Worm (Caenorhabditis elegans) whole organism, early embryonic: ENCODE results near the gene T22B2.5.

ENCODE experiments used
- B0310.2 ChIP-seq: sonication (generic microtip); optimal IDR thresholded peaks from 2 replicates; lab custom pipeline; 2016; ENCODE audit warnings: mild to moderate bottlenecking, missing genetic modification characterization, missing compliant biosample characterization
- F13C5.2 ChIP-seq: sonication (generic microtip); optimal IDR thresholded peaks from 2 replicates; lab custom pipeline; 2017; ENCODE audit warnings: mild to moderate bottlenecking, missing genetic modification characterization, inconsistent platforms, missing compliant biosample characterization
- aly-1 ChIP-seq: sonication (generic microtip); optimal IDR thresholded peaks from 2 replicates; lab custom pipeline; 2016; ENCODE audit warnings: missing genetic modification characterization, missing compliant biosample characterization
- ama-1 ChIP-seq: fragments of 150-350 bp; optimal IDR thresholded peaks from 2 replicates; lab custom pipeline; 2014
- ceh-13 ChIP-seq: fragments of 200-800 bp; sonication (Bioruptor generic); optimal IDR thresholded peaks from 2 replicates; lab custom pipeline; 2018; ENCODE audit warnings: mild to moderate bottlenecking, missing genetic modification characterization, missing compliant biosample characterization
- ceh-36 ChIP-seq: sonication (generic microtip); optimal IDR thresholded peaks from 2 replicates; lab custom pipeline; 2016; ENCODE audit warnings: missing genetic modification characterization, inconsistent platforms, missing compliant biosample characterization
- flt-1 ChIP-seq: fragments of 200-800 bp; sonication (Bioruptor generic); IDR thresholded peaks from 2 replicates; pipeline ENCODE4 v1.3.6; 2022; ENCODE audit warnings: missing genetic modification characterization, missing compliant biosample characterization
- hmbx-1 ChIP-seq: sonication (generic microtip); optimal IDR thresholded peaks from 2 replicates; lab custom pipeline; 2016; ENCODE audit warnings: mild to moderate bottlenecking, missing genetic modification characterization, missing compliant biosample characterization
- hmg-4 ChIP-seq: fragments of 200-800 bp; sonication (Bioruptor generic); optimal IDR thresholded peaks from 2 replicates; lab custom pipeline; 2018; ENCODE audit warnings: mild to moderate bottlenecking, missing genetic modification characterization, missing compliant biosample characterization
- hnd-1 ChIP-seq: sonication (generic microtip); optimal IDR thresholded peaks from 2 replicates; lab custom pipeline; 2016; ENCODE audit warnings: missing genetic modification characterization, missing compliant biosample characterization
- pes-1 ChIP-seq: fragments of 200-800 bp; sonication (Bioruptor generic); IDR thresholded peaks from 2 replicates; pipeline ENCODE4 v1.3.6; 2022; ENCODE audit warnings: missing genetic modification reagents, missing genetic modification characterization, missing compliant biosample characterization
- scrt-1 ChIP-seq: fragments of 200-800 bp; sonication (Bioruptor generic); IDR thresholded peaks from 2 replicates; pipeline ENCODE4 v1.3.6; 2022; ENCODE audit warnings: missing genetic modification characterization, missing compliant biosample characterization
- sea-1 ChIP-seq: fragments of 200-800 bp; sonication (Bioruptor generic); conservative IDR thresholded peaks from 2 replicates; pipeline ENCODE4 v1.3.6; 2022; ENCODE audit warnings: missing genetic modification characterization, missing compliant biosample characterization
- tbx-11 ChIP-seq: fragments of 200-800 bp; sonication (Bioruptor generic); IDR thresholded peaks from 2 replicates; pipeline ENCODE4 v1.3.6; 2022; ENCODE audit warnings: missing genetic modification characterization, missing compliant biosample characterization
- tbx-37 ChIP-seq: fragments of 200-800 bp; sonication (Bioruptor generic); conservative IDR thresholded peaks from 2 replicates; pipeline ENCODE4 v1.3.6; 2022; ENCODE audit warnings: missing genetic modification reagents, missing genetic modification characterization, missing compliant biosample characterization
- tra-4 ChIP-seq: sonication (generic microtip); optimal IDR thresholded peaks from 2 replicates; lab custom pipeline; 2017; ENCODE audit warnings: missing genetic modification characterization, missing compliant biosample characterization

Gene T22B2.5

DNA sequence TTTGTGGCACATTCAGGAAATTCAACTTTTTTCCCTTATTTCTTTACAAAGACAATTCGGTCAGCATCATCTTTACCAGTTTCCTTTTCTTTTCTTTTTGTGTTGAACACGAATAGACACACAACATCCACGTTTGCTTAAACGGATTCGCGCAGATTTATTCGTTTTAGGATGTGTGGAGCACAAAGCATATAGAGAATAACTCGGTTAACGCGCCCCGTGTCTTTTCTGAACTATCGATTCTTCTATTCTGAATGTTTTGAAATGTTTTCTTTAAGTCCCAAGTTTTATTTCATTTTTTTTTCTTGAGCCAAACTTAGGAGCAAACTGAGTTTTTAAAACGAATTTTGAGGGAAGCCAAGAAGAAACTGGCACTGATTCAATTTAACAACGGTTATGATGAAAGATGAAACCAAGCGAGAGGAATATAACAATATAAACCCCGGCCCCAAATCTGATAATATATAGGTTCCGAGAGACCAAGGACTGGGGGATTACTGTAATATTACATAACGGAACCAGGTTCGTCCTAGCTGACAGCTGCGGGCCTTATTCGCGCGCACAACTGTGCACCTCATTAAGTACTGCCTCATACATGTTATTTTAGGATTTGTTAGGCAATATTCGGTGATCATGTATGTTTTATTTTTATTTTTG lies 39.5 kb downstream of the T22B2.5 start:
- no peak for TF ChIP-seq ceh-36 (tag; lab: Kevin White, UChicago)
- TF ChIP-seq sea-1 (GFP tag; lab: Robert Waterston, UW), result no peak

- no peak for TF ChIP-seq ceh-13 (GFP tag; lab: Kevin White, UChicago)
- TF ChIP-seq pes-1 (GFP tag; lab: Robert Waterston, UW), result no peak
- no peak for TF ChIP-seq hnd-1
These were observed 43.4 kb downstream of the T22B2.5 start for ce11 chrX:3867760-3868159.

DNA sequence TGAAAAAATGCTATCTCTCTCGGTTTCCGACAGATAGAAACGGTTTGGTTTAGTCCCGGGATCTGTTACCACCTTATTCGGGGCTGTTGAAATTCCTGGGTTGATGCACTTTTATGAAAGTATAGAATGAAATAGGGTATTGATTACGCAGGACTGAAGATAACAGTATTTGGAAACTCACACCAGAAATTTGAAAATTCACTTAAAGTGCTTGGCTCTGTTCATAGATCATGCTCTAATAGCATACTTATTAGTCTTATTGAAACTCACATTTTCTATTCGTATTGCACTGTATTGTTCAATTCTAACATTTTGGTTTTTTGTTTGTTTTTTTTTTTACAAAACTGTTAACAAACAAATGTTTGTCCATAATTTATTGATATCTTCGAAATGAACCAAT lies 45.0 kb downstream of the T22B2.5 start:
- TF ChIP-seq flt-1 (GFP tag; lab: Robert Waterston, UW) (no peak), pes-1 (GFP tag; lab: Robert Waterston, UW) (no peak), hmbx-1 (tag; lab: Kevin White, UChicago) (no peak)

ce11 chrX:3861294-3861693 lies 49.9 kb downstream of the T22B2.5 start:
- no peak for TF ChIP-seq scrt-1 (GFP tag; lab: Robert Waterston, UW)
- no peak for TF ChIP-seq aly-1 (tag; lab: Kevin White, UChicago)
- no peak for TF ChIP-seq tbx-11
- TF ChIP-seq ceh-36 (tag; lab: Kevin White, UChicago), result no peak
- TF ChIP-seq F13C5.2 (tag; lab: Kevin White, UChicago), result no peak
- no peak for TF ChIP-seq tra-4
- no peak for TF ChIP-seq ceh-13 (GFP tag; lab: Kevin White, UChicago)
- no peak for TF ChIP-seq pes-1 (GFP tag; lab: Robert Waterston, UW)
- no peak for TF ChIP-seq tbx-37 (GFP tag; lab: Robert Waterston, UW)
- no peak for TF ChIP-seq B0310.2 (tag; lab: Kevin White, UChicago)
- no peak for TF ChIP-seq hmbx-1 (tag; lab: Kevin White, UChicago)
- TF ChIP-seq ama-1 (lab: Kevin White, UChicago), result no peak
- TF ChIP-seq sea-1 (GFP tag; lab: Robert Waterston, UW), result no peak
- TF ChIP-seq hmg-4 (GFP tag; lab: Kevin White, UChicago), result no peak
- no peak for TF ChIP-seq flt-1 (GFP tag; lab: Robert Waterston, UW)
- no peak for TF ChIP-seq hnd-1

ce11 chrX:3859449-3859848 lies 51.7 kb downstream of the T22B2.5 start:
- TF ChIP-seq F13C5.2 (tag; lab: Kevin White, UChicago) (no peak), sea-1 (GFP tag; lab: Robert Waterston, UW) (no peak), ama-1 (lab: Kevin White, UChicago) (no peak), scrt-1 (GFP tag; lab: Robert Waterston, UW) (no peak), tbx-37 (GFP tag; lab: Robert Waterston, UW) (no peak), hnd-1 (no peak), tra-4 (no peak)

DNA sequence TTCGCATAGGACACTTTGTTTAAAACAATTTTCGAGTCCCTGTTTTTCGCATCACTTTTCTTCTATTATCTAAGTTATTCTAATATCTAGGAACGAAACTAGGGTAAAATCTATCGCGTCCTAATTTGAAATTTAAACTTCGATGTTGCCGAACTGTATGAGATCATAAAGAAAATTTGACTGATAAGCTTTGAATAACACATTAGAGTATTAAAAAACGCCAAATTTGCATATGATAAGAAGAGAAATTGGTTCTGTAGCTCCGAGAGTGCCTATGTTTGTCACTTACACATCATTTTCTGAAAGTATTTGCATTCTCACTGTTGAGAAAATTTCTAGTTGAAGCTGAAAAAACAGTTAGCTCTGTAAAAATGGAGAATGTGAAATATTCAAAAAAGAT lies 52.8 kb downstream of the T22B2.5 start:
- TF ChIP-seq F13C5.2 (tag; lab: Kevin White, UChicago) (no peak), tbx-11 (no peak), B0310.2 (tag; lab: Kevin White, UChicago) (no peak)
